Worm (Caenorhabditis elegans): ENCODE measurements around the gene ttbk-4.

ce11 chrIV:10072527-10072926, 2.4 kb downstream of the ttbk-4 start, which contains the start of gene W01B6.3:
- TF ChIP-seq ceh-32 (tag; optimal IDR thresholded peaks at IDR 0.05; ENCODE audit: poor library complexity) = no peak
- TF ChIP-seq ama-1 (optimal IDR thresholded peaks at IDR 0.05) = no peak
- TF ChIP-seq nhr-237 (tag; optimal IDR thresholded peaks at IDR 0.05) = no peak
- no peak for TF ChIP-seq aha-1 (tag)
- no peak for TF ChIP-seq Y105C5A.15 (GFP tag; IDR thresholded peaks at IDR 0.05)
- TF ChIP-seq ces-1 (GFP tag; optimal IDR thresholded peaks at IDR 0.05) = no peak
- no peak for TF ChIP-seq aly-2 (tag; optimal IDR thresholded peaks at IDR 0.05)
- no peak for TF ChIP-seq mdt-29 (GFP tag; IDR thresholded peaks at IDR 0.05)
- TF ChIP-seq daf-19 (GFP tag; conservative IDR thresholded peaks at IDR 0.05) = no peak

All from whole organism, L4 larva.